Worm (Caenorhabditis elegans): ENCODE results near the gene Y53G8AM.6.

Gene Y53G8AM.6

ce11 chrIII:3242379-3242778 is 17.2 kb downstream of the Y53G8AM.6 start:
- TF ChIP-seq Y67H2A.10 (GFP tag; conservative IDR thresholded peaks at IDR 0.05), result no peak
- no peak for TF ChIP-seq nhr-27 (tag; optimal IDR thresholded peaks at IDR 0.05)
- no peak for TF ChIP-seq madf-10 (tag; optimal IDR thresholded peaks at IDR 0.05)
- no peak for TF ChIP-seq attf-5 (GFP tag; optimal IDR thresholded peaks at IDR 0.05)
- no peak for TF ChIP-seq Y56A3A.18 (GFP tag; IDR thresholded peaks at IDR 0.05)
- TF ChIP-seq mel-28 (tag; optimal IDR thresholded peaks at IDR 0.05; ENCODE audit: borderline replicate concordance), result no peak
- no peak for TF ChIP-seq ceh-40 (GFP tag; IDR thresholded peaks at IDR 0.05)
- no peak for TF ChIP-seq pbrm-1 (GFP tag; IDR thresholded peaks at IDR 0.05)
- no peak for TF ChIP-seq somi-1 (GFP tag; optimal IDR thresholded peaks at IDR 0.05)
- no peak for TF ChIP-seq cebp-1 (GFP tag; IDR thresholded peaks at IDR 0.05)
- TF ChIP-seq cebp-1 (tag; optimal IDR thresholded peaks at IDR 0.05), result no peak
- TF ChIP-seq dpff-1 (tag; optimal IDR thresholded peaks at IDR 0.05), result no peak
- no peak for TF ChIP-seq ztf-22 (GFP tag; optimal IDR thresholded peaks at IDR 0.05)
- no peak for TF ChIP-seq rcor-1 (GFP tag; IDR thresholded peaks at IDR 0.05)
- TF ChIP-seq let-526 (GFP tag; IDR thresholded peaks at IDR 0.05), result no peak
- no peak for TF ChIP-seq hmg-20 (GFP tag; IDR thresholded peaks at IDR 0.05)
- no peak for TF ChIP-seq lin-26 (GFP tag; IDR thresholded peaks at IDR 0.05)
- TF ChIP-seq unc-130 (GFP tag; optimal IDR thresholded peaks at IDR 0.05), result no peak
- no peak for TF ChIP-seq madf-8 (GFP tag; conservative IDR thresholded peaks at IDR 0.05)
- no peak for TF ChIP-seq rec-8 (tag; optimal IDR thresholded peaks at IDR 0.05)
- no peak for TF ChIP-seq bed-1 (GFP tag; IDR thresholded peaks at IDR 0.05)

DNA sequence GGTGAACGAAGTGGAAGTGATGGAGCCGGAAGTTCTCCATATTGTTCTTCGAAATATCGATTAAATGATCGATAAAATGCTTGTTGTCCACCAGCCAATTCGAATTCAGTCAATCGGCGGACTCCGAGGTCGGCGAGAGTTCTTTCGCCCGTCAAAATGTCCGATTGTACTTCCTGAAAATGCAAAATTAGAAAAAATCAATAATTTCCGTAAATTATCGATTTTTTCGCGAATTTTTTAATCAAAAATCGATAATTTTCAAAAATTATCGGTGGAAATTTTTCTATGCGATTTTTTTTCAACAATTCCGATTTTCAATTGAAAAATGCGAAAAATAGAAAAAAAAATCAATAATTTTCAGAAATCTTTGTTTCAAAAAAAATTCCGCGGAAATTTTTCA is 17.6 kb downstream of the Y53G8AM.6 start:
- no peak for TF ChIP-seq hlh-26 (GFP tag; conservative IDR thresholded peaks at IDR 0.05)
- TF ChIP-seq ztf-3 (GFP tag; optimal IDR thresholded peaks at IDR 0.05), result no peak
- TF ChIP-seq F52B5.7 (tag; optimal IDR thresholded peaks at IDR 0.05), result no peak
- no peak for TF ChIP-seq ets-4 (GFP tag; optimal IDR thresholded peaks at IDR 0.05)
- TF ChIP-seq sdz-38 (tag; optimal IDR thresholded peaks at IDR 0.05), result no peak
- TF ChIP-seq ama-1 (optimal IDR thresholded peaks at IDR 0.05), result no peak
- no peak for TF ChIP-seq ama-1 (GFP tag; optimal IDR thresholded peaks at IDR 0.05)
- no peak for TF ChIP-seq pha-4 (tag; optimal IDR thresholded peaks at IDR 0.05)
- TF ChIP-seq athp-1 (tag; optimal IDR thresholded peaks at IDR 0.05), result no peak
- TF ChIP-seq ekl-4 (GFP tag; IDR thresholded peaks at IDR 0.05), result no peak
- TF ChIP-seq attf-3 (GFP tag; conservative IDR thresholded peaks at IDR 0.05), result no peak
- TF ChIP-seq snpc-4 (GFP tag; optimal IDR thresholded peaks at IDR 0.05), result no peak
- no peak for TF ChIP-seq snpc-4 (tag; optimal IDR thresholded peaks at IDR 0.05)
- no peak for TF ChIP-seq lsl-1 (GFP tag; optimal IDR thresholded peaks at IDR 0.05)
- TF ChIP-seq fkh-3 (tag; optimal IDR thresholded peaks at IDR 0.05), result no peak

DNA sequence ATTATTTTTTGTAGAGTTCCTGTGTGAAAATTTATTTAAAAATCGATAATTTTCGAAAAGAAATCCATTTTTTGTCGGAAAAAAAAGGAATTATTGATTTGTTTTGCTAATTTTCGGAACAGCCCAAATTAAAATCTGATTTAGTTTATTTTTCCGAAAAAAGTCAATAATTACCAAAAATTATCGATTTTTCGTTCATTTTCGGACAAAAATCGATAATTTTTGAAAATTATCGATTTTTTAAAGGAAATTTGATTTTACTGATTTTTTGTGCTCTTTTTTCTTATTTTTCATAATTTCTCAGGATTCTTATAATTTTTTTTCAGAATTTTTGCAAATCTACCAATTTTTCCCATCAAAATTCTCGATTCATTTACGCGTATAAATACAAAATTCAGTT is 18.2 kb downstream of the Y53G8AM.6 start:
- TF ChIP-seq cebp-2 (GFP tag; IDR thresholded peaks at IDR 0.05) (no peak), ekl-4 (GFP tag; IDR thresholded peaks at IDR 0.05) (no peak), lag-1 (GFP tag; IDR thresholded peaks at IDR 0.05) (no peak)

ce11 chrIII:3240893-3241292 is 18.7 kb downstream of the Y53G8AM.6 start:
- TF ChIP-seq zfh-2 (GFP tag; conservative IDR thresholded peaks at IDR 0.05) (no peak), sptf-2 (GFP tag; optimal IDR thresholded peaks at IDR 0.05) (no peak), egl-18 (GFP tag; IDR thresholded peaks at IDR 0.05) (no peak), mcd-1 (GFP tag; IDR thresholded peaks at IDR 0.05) (no peak), cebp-2 (GFP tag; IDR thresholded peaks at IDR 0.05) (no peak)
